Fruit fly (Drosophila melanogaster): ENCODE measurements around the gene strat.

- TF ChIP-seq zen (tag; optimal IDR thresholded peaks at IDR 0.05), result no peak
- TF ChIP-seq CG13624 (GFP tag; optimal IDR thresholded peaks at IDR 0.05), result no peak
- TF ChIP-seq hkb (optimal IDR thresholded peaks at IDR 0.05), result no peak
- no peak for TF ChIP-seq hkb (GFP tag; IDR thresholded peaks at IDR 0.05)
- no peak for TF ChIP-seq yki (optimal IDR thresholded peaks at IDR 0.05)
- no peak for TF ChIP-seq CG8944 (GFP tag; optimal IDR thresholded peaks at IDR 0.05)
Observed at dm6 chr2L:8333185-8333584, 13.1 kb downstream of the strat start.

All from whole organism, embryonic.